Fruit fly (Drosophila melanogaster) whole organism, embryonic: ENCODE data around the gene Snmp2.

Experiments
- BEAF-32 ChIP-seq: fragments of 200-800 bp; sonication (Bioruptor generic); optimal IDR thresholded peaks from 3 replicates; lab custom pipeline; 2017; ENCODE audit warnings: missing biosample characterization, missing genetic modification characterization, mild to moderate bottlenecking, moderate library complexity, missing genetic modification reagents
- BtbVII ChIP-seq: fragments of 200-800 bp; sonication (Bioruptor generic); optimal IDR thresholded peaks from 3 replicates; lab custom pipeline; 2017; ENCODE audit warnings: missing biosample characterization, mild to moderate bottlenecking, missing genetic modification characterization
- CG10462 ChIP-seq: fragments of 200-800 bp; sonication (Bioruptor generic); optimal IDR thresholded peaks from 2 replicates; lab custom pipeline; 2016; ENCODE audit warnings: missing biosample characterization, missing genetic modification characterization
- CG10654 ChIP-seq: fragments of 200-800 bp; sonication (Bioruptor generic); optimal IDR thresholded peaks from 2 replicates; lab custom pipeline; 2016; ENCODE audit warnings: missing biosample characterization, missing genetic modification characterization
- CG12071 ChIP-seq: fragments of 200-800 bp; sonication (Bioruptor generic); optimal IDR thresholded peaks from 3 replicates; lab custom pipeline; 2018; ENCODE audit warnings: missing biosample characterization, mild to moderate bottlenecking, missing genetic modification characterization
- CG12155 ChIP-seq: fragments of 200-800 bp; sonication (Bioruptor generic); optimal IDR thresholded peaks from 3 replicates; lab custom pipeline; 2016; ENCODE audit warnings: missing biosample characterization, missing genetic modification characterization
- CG12299 ChIP-seq: fragments of 200-800 bp; sonication (Bioruptor generic); optimal IDR thresholded peaks from 2 replicates; lab custom pipeline; 2018; ENCODE audit warnings: missing biosample characterization, mild to moderate bottlenecking, missing genetic modification characterization
- CG14710 ChIP-seq: fragments of 200-800 bp; sonication (Bioruptor generic); optimal IDR thresholded peaks from 3 replicates; lab custom pipeline; 2019; ENCODE audit warnings: missing biosample characterization, mild to moderate bottlenecking, missing genetic modification characterization, moderate library complexity
- CG14965 ChIP-seq: fragments of 200-800 bp; sonication (Bioruptor generic); optimal IDR thresholded peaks from 2 replicates; lab custom pipeline; 2016; ENCODE audit warnings: missing biosample characterization, missing genetic modification characterization, borderline replicate concordance
- CG15479 ChIP-seq: fragments of 200-800 bp; sonication (Bioruptor generic); optimal IDR thresholded peaks from 3 replicates; lab custom pipeline; 2019; ENCODE audit warnings: missing biosample characterization, mild to moderate bottlenecking, missing genetic modification characterization, moderate library complexity
- CG1792 ChIP-seq: fragments of 200-800 bp; sonication (Bioruptor generic); optimal IDR thresholded peaks from 2 replicates; lab custom pipeline; 2016; ENCODE audit warnings: missing biosample characterization, missing genetic modification characterization
- CG1832 ChIP-seq: fragments of 200-800 bp; sonication (Bioruptor generic); optimal IDR thresholded peaks from 2 replicates; lab custom pipeline; 2017; ENCODE audit warnings: missing biosample characterization, mild to moderate bottlenecking, missing genetic modification characterization, inconsistent platforms
- CG18619 ChIP-seq: fragments of 200-800 bp; sonication (Bioruptor generic); optimal IDR thresholded peaks from 3 replicates; lab custom pipeline; 2017; ENCODE audit warnings: missing biosample characterization, mild to moderate bottlenecking, missing genetic modification characterization
- CG31388 ChIP-seq: fragments of 200-800 bp; sonication (Bioruptor generic); optimal IDR thresholded peaks from 2 replicates; lab custom pipeline; 2016; ENCODE audit warnings: missing biosample characterization, missing genetic modification characterization
- CG43689 ChIP-seq: fragments of 200-800 bp; sonication (Bioruptor generic); IDR thresholded peaks from 2 replicates; pipeline ENCODE4 v1.3.6; 2022; ENCODE audit warnings: missing biosample characterization, missing genetic modification characterization
- CG4730 ChIP-seq: fragments of 200-800 bp; sonication (Bioruptor generic); IDR thresholded peaks from 2 replicates; pipeline ENCODE4 v1.3.6; 2022; ENCODE audit warnings: missing biosample characterization, missing genetic modification characterization
- CG5180 ChIP-seq: fragments of 200-800 bp; sonication (Bioruptor generic); optimal IDR thresholded peaks from 3 replicates; lab custom pipeline; 2017; ENCODE audit warnings: missing biosample characterization, missing genetic modification characterization, mild to moderate bottlenecking, moderate library complexity, missing genetic modification reagents
- CG8290 ChIP-seq, 3 experiments: fragments of 200-800 bp; sonication (Bioruptor generic); optimal IDR thresholded peaks; 2 replicates each; lab custom pipeline; 2016 to 2019; ENCODE audit warnings: missing biosample characterization in 3 of 3, missing genetic modification characterization in 3 of 3, mild to moderate bottlenecking in 2 of 3, moderate library complexity in 1 of 3
- CG8359 ChIP-seq: fragments of 200-800 bp; sonication (Bioruptor generic); optimal IDR thresholded peaks from 2 replicates; lab custom pipeline; 2017; ENCODE audit warnings: missing biosample characterization, mild to moderate bottlenecking, missing genetic modification characterization, borderline replicate concordance
- Fer1 ChIP-seq: fragments of 200-800 bp; sonication (Bioruptor generic); optimal IDR thresholded peaks from 2 replicates; lab custom pipeline; 2017; ENCODE audit warnings: missing biosample characterization, mild to moderate bottlenecking, missing genetic modification characterization
- H2.0 ChIP-seq: fragments of 200-800 bp; sonication (Bioruptor generic); IDR thresholded peaks from 2 replicates; pipeline ENCODE4 v1.3.6; 2022; ENCODE audit warnings: missing biosample characterization, missing genetic modification characterization
- Hr51 ChIP-seq, 2 experiments: fragments of 200-800 bp; sonication (Bioruptor generic); optimal IDR thresholded peaks; 2 replicates in 1 of 2; 3 replicates in 1 of 2; lab custom pipeline; 2016 to 2018; ENCODE audit warnings: missing biosample characterization in 2 of 2, missing genetic modification characterization in 2 of 2, mild to moderate bottlenecking in 1 of 2, moderate library complexity in 1 of 2
- Hsf ChIP-seq: fragments of 200-800 bp; sonication (Bioruptor generic); optimal IDR thresholded peaks from 3 replicates; lab custom pipeline; 2016; ENCODE audit warnings: missing biosample characterization, missing genetic modification characterization
- Nf-YB ChIP-seq: fragments of 200-800 bp; sonication (Bioruptor generic); optimal IDR thresholded peaks from 3 replicates; lab custom pipeline; 2019; ENCODE audit warnings: missing biosample characterization, mild to moderate bottlenecking, missing genetic modification characterization, moderate library complexity
- Nf-YC ChIP-seq: fragments of 200-800 bp; optimal IDR thresholded peaks from 3 replicates; lab custom pipeline; 2019; ENCODE audit warnings: missing biosample characterization, mild to moderate bottlenecking, missing genetic modification characterization, moderate library complexity
- Opbp ChIP-seq: fragments of 200-800 bp; sonication (Bioruptor generic); IDR thresholded peaks from 3 replicates; pipeline ENCODE4 v1.3.6; 2022; ENCODE audit warnings: missing biosample characterization, missing genetic modification characterization; ENCODE audit not compliant: partially characterized antibody
- Ravus ChIP-seq: fragments of 200-800 bp; sonication (Bioruptor generic); IDR thresholded peaks from 2 replicates; pipeline ENCODE4 v1.3.6; 2022; ENCODE audit warnings: missing biosample characterization, missing genetic modification characterization
- Sox100B ChIP-seq: fragments of 200-800 bp; sonication (Bioruptor generic); optimal IDR thresholded peaks from 3 replicates; lab custom pipeline; 2018; ENCODE audit warnings: missing biosample characterization, mild to moderate bottlenecking, missing genetic modification characterization
- Sox102F ChIP-seq: fragments of 200-800 bp; sonication (Bioruptor generic); optimal IDR thresholded peaks from 2 replicates; lab custom pipeline; 2018; ENCODE audit warnings: missing biosample characterization, mild to moderate bottlenecking, missing genetic modification characterization, moderate library complexity
- az2 ChIP-seq: fragments of 200-800 bp; sonication (Bioruptor generic); optimal IDR thresholded peaks from 3 replicates; lab custom pipeline; 2016; ENCODE audit warnings: missing biosample characterization, missing genetic modification characterization
- bbx ChIP-seq: fragments of 200-800 bp; sonication (Bioruptor generic); IDR thresholded peaks from 2 replicates; pipeline ENCODE4 v1.3.6; 2022; ENCODE audit warnings: missing biosample characterization, missing genetic modification characterization; ENCODE audit not compliant: partially characterized antibody
- bigmax ChIP-seq: fragments of 200-800 bp; sonication (Bioruptor generic); optimal IDR thresholded peaks from 2 replicates; lab custom pipeline; 2018; ENCODE audit warnings: missing biosample characterization, mild to moderate bottlenecking, missing genetic modification characterization
- bsh ChIP-seq, 2 experiments: fragments of 200-800 bp; sonication (Bioruptor generic); optimal IDR thresholded peaks; 2 replicates each; lab custom pipeline; 2017 to 2018; ENCODE audit warnings: mild to moderate bottlenecking in 2 of 2, missing biosample characterization in 2 of 2, missing genetic modification characterization in 2 of 2, moderate library complexity in 1 of 2
- caup ChIP-seq: fragments of 200-800 bp; sonication (Bioruptor generic); optimal IDR thresholded peaks from 3 replicates; lab custom pipeline; 2017; ENCODE audit warnings: missing biosample characterization, mild to moderate bottlenecking, missing genetic modification characterization, moderate library complexity; ENCODE audit not compliant: severe bottlenecking
- cg ChIP-seq: fragments of 200-800 bp; sonication (Bioruptor generic); optimal IDR thresholded peaks from 3 replicates; lab custom pipeline; 2019; ENCODE audit warnings: missing biosample characterization, mild to moderate bottlenecking, missing genetic modification characterization, moderate library complexity
- corto ChIP-seq: fragments of 200-800 bp; sonication (Bioruptor generic); optimal IDR thresholded peaks from 2 replicates; lab custom pipeline; 2016; ENCODE audit warnings: missing biosample characterization, mild to moderate bottlenecking, missing genetic modification characterization, moderate library complexity
- crol ChIP-seq: fragments of 200-800 bp; sonication (Bioruptor generic); IDR thresholded peaks from 2 replicates; pipeline ENCODE4 v1.3.6; 2022; ENCODE audit warnings: missing biosample characterization, missing genetic modification characterization
- fu2 ChIP-seq: fragments of 200-800 bp; sonication (Bioruptor generic); optimal IDR thresholded peaks from 2 replicates; lab custom pipeline; 2016; ENCODE audit warnings: missing biosample characterization, missing genetic modification characterization
- grn ChIP-seq: fragments of 200-800 bp; sonication (Bioruptor generic); optimal IDR thresholded peaks from 3 replicates; lab custom pipeline; 2017; ENCODE audit warnings: missing biosample characterization, missing genetic modification characterization
- lmd ChIP-seq: fragments of 200-800 bp; sonication (Bioruptor generic); IDR thresholded peaks from 2 replicates; pipeline ENCODE4 v1.3.6; 2022; ENCODE audit warnings: missing biosample characterization, missing genetic modification characterization
- nerfin-2 ChIP-seq: fragments of 200-800 bp; sonication (Bioruptor generic); IDR thresholded peaks from 2 replicates; pipeline ENCODE4 v1.3.6; 2022; ENCODE audit warnings: missing biosample characterization, missing genetic modification characterization; ENCODE audit not compliant: partially characterized antibody
- nmo ChIP-seq: fragments of 200-800 bp; sonication (Bioruptor generic); optimal IDR thresholded peaks from 2 replicates; lab custom pipeline; 2018; ENCODE audit warnings: missing biosample characterization, mild to moderate bottlenecking, missing genetic modification characterization, moderate library complexity
- so ChIP-seq: fragments of 200-800 bp; sonication (Bioruptor generic); IDR thresholded peaks from 3 replicates; pipeline ENCODE4 v1.3.6; 2022; ENCODE audit warnings: missing biosample characterization, missing genetic modification characterization
- trem ChIP-seq: fragments of 200-800 bp; optimal IDR thresholded peaks from 3 replicates; lab custom pipeline; 2019; ENCODE audit warnings: missing biosample characterization, mild to moderate bottlenecking, missing genetic modification characterization, moderate library complexity
- tup ChIP-seq: fragments of 200-800 bp; sonication (Bioruptor generic); optimal IDR thresholded peaks from 2 replicates; lab custom pipeline; 2016; ENCODE audit warnings: missing biosample characterization, mild to moderate bottlenecking, missing genetic modification characterization, moderate library complexity
- vnd ChIP-seq: fragments of 200-800 bp; sonication (Bioruptor generic); IDR thresholded peaks from 3 replicates; pipeline ENCODE4 v1.3.6; 2022; ENCODE audit warnings: missing biosample characterization, missing genetic modification characterization; ENCODE audit not compliant: partially characterized antibody
- z ChIP-seq: fragments of 200-800 bp; sonication (Bioruptor generic); IDR thresholded peaks from 3 replicates; pipeline ENCODE4 v1.3.6; 2022; ENCODE audit warnings: missing biosample characterization, missing genetic modification characterization
- zen2 ChIP-seq: fragments of 200-800 bp; sonication (Bioruptor generic); IDR thresholded peaks from 3 replicates; pipeline ENCODE4 v1.3.6; 2022; ENCODE audit warnings: missing biosample characterization, missing genetic modification characterization; ENCODE audit not compliant: partially characterized antibody

Snmp2 gene

DNA sequence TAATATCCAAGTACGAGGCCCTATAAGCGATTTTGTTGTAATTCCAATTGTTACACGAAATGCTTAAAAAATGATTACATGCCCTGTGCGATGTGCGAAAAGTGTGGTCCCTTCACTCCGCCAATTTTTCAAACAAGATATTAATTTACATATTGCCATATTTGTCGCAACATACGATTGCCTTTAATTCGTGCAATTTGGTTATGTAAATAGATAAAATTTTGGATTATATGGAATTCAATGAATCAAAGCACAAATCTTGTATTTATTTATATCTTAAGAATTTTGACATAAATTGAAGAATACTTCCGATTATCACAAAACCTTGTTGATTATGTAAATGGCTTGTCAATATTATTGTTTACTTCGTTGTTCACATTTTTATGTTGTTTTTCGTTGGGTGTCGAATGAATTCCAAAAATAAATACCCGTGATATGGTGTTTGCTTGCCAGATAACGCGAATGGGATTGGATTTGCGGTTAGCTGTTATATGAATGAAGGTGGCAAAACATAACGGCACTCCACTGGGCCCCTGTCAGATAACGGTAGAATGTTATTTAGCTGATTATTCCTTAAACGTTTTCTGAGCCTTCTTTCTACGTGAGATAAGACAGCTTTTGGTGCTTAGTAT lies 39.3 kb upstream of the Snmp2 start (continued):
- no peak for TF ChIP-seq CG14710
- TF ChIP-seq az2 = no peak
- TF ChIP-seq caup (GFP tag; lab: Kevin White, UChicago) = peak; percentile 75
- no peak for TF ChIP-seq H2.0
- no peak for TF ChIP-seq trem (tag; lab: Kevin White, UChicago)
- no peak for TF ChIP-seq CG14965 (GFP tag; lab: Kevin White, UChicago)
- no peak for TF ChIP-seq CG8359 (GFP tag; lab: Kevin White, UChicago)
- TF ChIP-seq Hr51 (GFP tag; optimal IDR thresholded peaks at IDR 0.05; lab: Kevin White, UChicago) = peak in 1 of 2 experiments; percentile 16
- TF ChIP-seq CG1792 (GFP tag; lab: Kevin White, UChicago) = no peak
- no peak for TF ChIP-seq Nf-YC (tag; lab: Kevin White, UChicago)
- no peak for TF ChIP-seq Opbp (GFP tag; lab: Robert Waterston, UW)
- TF ChIP-seq fu2 (GFP tag; lab: Kevin White, UChicago) = no peak
- TF ChIP-seq tup (GFP tag; lab: Kevin White, UChicago) = no peak
- no peak for TF ChIP-seq lmd (GFP tag; lab: Robert Waterston, UW)
- no peak for TF ChIP-seq CG8290 (GFP tag; optimal IDR thresholded peaks at IDR 0.05; lab: Kevin White, UChicago)
- peak in 1 of 2 experiments; percentile 80 for TF ChIP-seq CG8290 (tag; optimal IDR thresholded peaks at IDR 0.05; lab: Kevin White, UChicago)
- no peak for TF ChIP-seq corto
- TF ChIP-seq z = no peak
- no peak for TF ChIP-seq Sox102F (GFP tag; lab: Kevin White, UChicago)
- TF ChIP-seq CG4730 (GFP tag; lab: Robert Waterston, UW) = no peak
- peak; percentile 67 for TF ChIP-seq CG12299 (tag; lab: Kevin White, UChicago)
- no peak for TF ChIP-seq CG12071 (GFP tag; lab: Kevin White, UChicago)
- no peak for TF ChIP-seq BEAF-32 (GFP tag; lab: Kevin White, UChicago)
- TF ChIP-seq crol (GFP tag; lab: Robert Waterston, UW) = no peak
- TF ChIP-seq CG1832 (GFP tag; lab: Kevin White, UChicago) = no peak
- no peak for TF ChIP-seq CG43689 (GFP tag; lab: Robert Waterston, UW)
- no peak for TF ChIP-seq bbx (GFP tag; lab: Robert Waterston, UW)
- no peak; the same call in 2 of the 3 replicates for TF ChIP-seq so (GFP tag; lab: Robert Waterston, UW)
- TF ChIP-seq Fer1 (GFP tag; lab: Kevin White, UChicago) = peak; percentile 66
- no peak for TF ChIP-seq CG10654 (GFP tag; lab: Kevin White, UChicago)
- TF ChIP-seq CG12155 = no peak
- no peak for TF ChIP-seq bigmax (GFP tag; lab: Kevin White, UChicago)
- no peak for TF ChIP-seq cg (GFP tag; lab: Kevin White, UChicago)
- TF ChIP-seq Sox100B = peak; percentile 51
- no peak for TF ChIP-seq zen2 (GFP tag; lab: Robert Waterston, UW)
- no peak for TF ChIP-seq CG10462 (GFP tag; lab: Kevin White, UChicago)
- TF ChIP-seq CG18619 = no peak
- TF ChIP-seq Hsf (GFP tag; lab: Kevin White, UChicago) = no peak
- TF ChIP-seq Nf-YB (GFP tag; lab: Kevin White, UChicago) = no peak
- TF ChIP-seq bsh (GFP tag; optimal IDR thresholded peaks at IDR 0.05; lab: Kevin White, UChicago) = no peak
- TF ChIP-seq CG15479 (GFP tag; lab: Kevin White, UChicago) = no peak
- peak; percentile 53 for TF ChIP-seq BtbVII (GFP tag; lab: Kevin White, UChicago)
- TF ChIP-seq CG31388 (GFP tag; lab: Kevin White, UChicago) = no peak
- no peak for TF ChIP-seq vnd
- no peak for TF ChIP-seq nmo (GFP tag; lab: Kevin White, UChicago)
- no peak for TF ChIP-seq Ravus (GFP tag; lab: Robert Waterston, UW)
- TF ChIP-seq nerfin-2 (GFP tag; lab: Robert Waterston, UW) = no peak
- peak; percentile 24 for TF ChIP-seq grn (GFP tag; lab: Kevin White, UChicago)
- TF ChIP-seq CG5180 = peak; percentile 36
